Fruit fly (Drosophila melanogaster) whole organism: ENCODE measurements around the gene CG43077.

ENCODE experiments used
- CG8478 ChIP-seq: fragments of >200 bp; optimal IDR thresholded peaks from 2 replicates; lab custom pipeline; 2018; ENCODE audit warnings: inconsistent platforms
- Dll ChIP-seq: fragments of >200 bp; optimal IDR thresholded peaks from 2 replicates; lab custom pipeline; 2017
- EcR ChIP-seq, 2 experiments: fragments of >200 bp; optimal IDR thresholded peaks; 2 replicates each; lab custom pipeline; 2017; ENCODE audit warnings: missing biosample characterization in 2 of 2, missing genetic modification characterization in 2 of 2, missing genetic modification reagents in 2 of 2
- psq ChIP-seq: fragments of >200 bp; optimal IDR thresholded peaks from 2 replicates; lab custom pipeline; 2017
- usp ChIP-seq: fragments of >200 bp; optimal IDR thresholded peaks from 2 replicates; lab custom pipeline; 2017; ENCODE audit warnings: missing biosample characterization, missing genetic modification characterization, mixed read lengths

- TF ChIP-seq psq (no peak), Dll (lab: Kevin White, UChicago) (no peak), CG8478 (no peak), usp (GFP tag; lab: Kevin White, UChicago) (no peak), EcR (GFP tag; optimal IDR thresholded peaks at IDR 0.05; lab: Kevin White, UChicago) (no peak)
Measured at dm6 chrX:17109673-17110072, 41.4 kb upstream of the CG43077 start.
